Fruit fly (Drosophila melanogaster) whole organism, embryonic: ENCODE measurements around the gene Ada1-2.

Experiments
- ATbp ChIP-seq: fragments of 200-800 bp; sonication (Bioruptor generic); optimal IDR thresholded peaks from 2 replicates; lab custom pipeline; 2017; ENCODE audit warnings: missing biosample characterization, mild to moderate bottlenecking, missing genetic modification characterization, missing genetic modification reagents
- B-H2 ChIP-seq: fragments of 200-800 bp; sonication (Bioruptor generic); optimal IDR thresholded peaks from 2 replicates; lab custom pipeline; 2018; ENCODE audit warnings: missing biosample characterization, mild to moderate bottlenecking, missing genetic modification characterization
- CG10321 ChIP-seq: fragments of 200-800 bp; sonication (Bioruptor generic); IDR thresholded peaks from 2 replicates; pipeline ENCODE4 v1.3.6; 2022; ENCODE audit warnings: missing biosample characterization, missing genetic modification characterization
- CG10366 ChIP-seq: fragments of 200-800 bp; sonication (Bioruptor generic); IDR thresholded peaks from 2 replicates; pipeline ENCODE4 v1.3.6; 2022; ENCODE audit warnings: missing biosample characterization, missing genetic modification characterization
- CG11504 ChIP-seq: fragments of 200-800 bp; sonication (Bioruptor generic); optimal IDR thresholded peaks from 3 replicates; lab custom pipeline; 2019; ENCODE audit warnings: missing biosample characterization, mild to moderate bottlenecking, missing genetic modification characterization, moderate library complexity
- CG12744 ChIP-seq: fragments of 200-800 bp; sonication (Bioruptor generic); optimal IDR thresholded peaks from 2 replicates; lab custom pipeline; 2016; ENCODE audit warnings: missing biosample characterization, missing genetic modification characterization
- CG14667 ChIP-seq: fragments of 200-800 bp; sonication (Bioruptor generic); IDR thresholded peaks from 2 replicates; pipeline ENCODE4 v1.3.6; 2022; ENCODE audit warnings: missing biosample characterization, missing genetic modification characterization
- CG15269 ChIP-seq: fragments of 200-800 bp; sonication (Bioruptor generic); optimal IDR thresholded peaks from 2 replicates; lab custom pipeline; 2018; ENCODE audit warnings: missing biosample characterization, mild to moderate bottlenecking, missing genetic modification characterization, moderate library complexity
- CG17802 ChIP-seq: fragments of 200-800 bp; sonication (Bioruptor generic); optimal IDR thresholded peaks from 2 replicates; lab custom pipeline; 2018; ENCODE audit warnings: missing biosample characterization, mild to moderate bottlenecking, missing genetic modification characterization, moderate library complexity
- CG17829 ChIP-seq: fragments of 200-800 bp; optimal IDR thresholded peaks from 2 replicates; lab custom pipeline; 2019; ENCODE audit warnings: missing biosample characterization, mild to moderate bottlenecking, missing genetic modification characterization, moderate library complexity
- CG2712 ChIP-seq: fragments of 200-800 bp; optimal IDR thresholded peaks from 3 replicates; lab custom pipeline; 2019; ENCODE audit warnings: missing biosample characterization, mild to moderate bottlenecking, missing genetic modification characterization, moderate library complexity
- CG3847 ChIP-seq: fragments of 200-800 bp; sonication (Bioruptor generic); IDR thresholded peaks from 2 replicates; pipeline ENCODE4 v1.3.6; 2022; ENCODE audit warnings: missing biosample characterization, missing genetic modification characterization
- CG43689 ChIP-seq: fragments of 200-800 bp; sonication (Bioruptor generic); IDR thresholded peaks from 2 replicates; pipeline ENCODE4 v1.3.6; 2022; ENCODE audit warnings: missing biosample characterization, missing genetic modification characterization
- CG4424 ChIP-seq: fragments of 200-800 bp; sonication (Bioruptor generic); optimal IDR thresholded peaks from 3 replicates; lab custom pipeline; 2016; ENCODE audit warnings: missing biosample characterization, missing genetic modification characterization
- CG6683 ChIP-seq: fragments of 200-800 bp; sonication (Bioruptor generic); optimal IDR thresholded peaks from 2 replicates; lab custom pipeline; 2017; ENCODE audit warnings: missing biosample characterization, mild to moderate bottlenecking, missing genetic modification characterization, missing genetic modification reagents
- CG7786 ChIP-seq: fragments of 200-800 bp; sonication (Bioruptor generic); optimal IDR thresholded peaks from 2 replicates; lab custom pipeline; 2016; ENCODE audit warnings: missing biosample characterization, missing genetic modification characterization
- CG8281 ChIP-seq: fragments of 200-800 bp; sonication (Bioruptor generic); optimal IDR thresholded peaks from 2 replicates; lab custom pipeline; 2018; ENCODE audit warnings: missing biosample characterization, mild to moderate bottlenecking, missing genetic modification characterization, moderate library complexity
- D19B ChIP-seq: fragments of 200-800 bp; sonication (Bioruptor generic); optimal IDR thresholded peaks from 2 replicates; lab custom pipeline; 2017; ENCODE audit warnings: missing biosample characterization, mild to moderate bottlenecking, missing genetic modification characterization
- Deaf1 ChIP-seq: fragments of 200-800 bp; optimal IDR thresholded peaks from 3 replicates; lab custom pipeline; 2019; ENCODE audit warnings: missing biosample characterization, mild to moderate bottlenecking, missing genetic modification characterization, moderate library complexity
- ERR ChIP-seq: fragments of 200-800 bp; sonication (Bioruptor generic); optimal IDR thresholded peaks from 2 replicates; lab custom pipeline; 2016; ENCODE audit warnings: missing biosample characterization, missing genetic modification characterization
- HmgD ChIP-seq: fragments of 200-800 bp; sonication (Bioruptor generic); optimal IDR thresholded peaks from 3 replicates; lab custom pipeline; 2016; ENCODE audit warnings: missing biosample characterization, missing genetic modification characterization
- Kr ChIP-seq: fragments of 200-800 bp; sonication (Bioruptor generic); optimal IDR thresholded peaks from 2 replicates; lab custom pipeline; 2017; ENCODE audit warnings: missing biosample characterization, mild to moderate bottlenecking, missing genetic modification characterization
- NfI ChIP-seq: fragments of 200-800 bp; sonication (Bioruptor generic); optimal IDR thresholded peaks from 3 replicates; lab custom pipeline; 2018; ENCODE audit warnings: missing biosample characterization, mild to moderate bottlenecking, missing genetic modification characterization, moderate library complexity
- PHDP ChIP-seq: fragments of 200-800 bp; sonication (Bioruptor generic); optimal IDR thresholded peaks from 3 replicates; lab custom pipeline; 2018; ENCODE audit warnings: missing biosample characterization, mild to moderate bottlenecking, missing genetic modification characterization, moderate library complexity
- Sry-δ ChIP-seq: fragments of 200-800 bp; sonication (Bioruptor generic); optimal IDR thresholded peaks from 2 replicates; lab custom pipeline; 2016; ENCODE audit warnings: missing biosample characterization, missing genetic modification characterization
- Ssrp ChIP-seq: fragments of 200-800 bp; sonication (Bioruptor generic); optimal IDR thresholded peaks from 2 replicates; lab custom pipeline; 2018; ENCODE audit warnings: missing biosample characterization, mild to moderate bottlenecking, missing genetic modification characterization, moderate library complexity
- amos ChIP-seq: fragments of 200-800 bp; sonication (Bioruptor generic); IDR thresholded peaks from 2 replicates; pipeline ENCODE4 v1.3.6; 2022; ENCODE audit warnings: missing biosample characterization, missing genetic modification characterization; ENCODE audit not compliant: partially characterized antibody
- br ChIP-seq: fragments of >200 bp; optimal IDR thresholded peaks from 2 replicates; lab custom pipeline; 2017
- cg ChIP-seq: fragments of 200-800 bp; sonication (Bioruptor generic); optimal IDR thresholded peaks from 3 replicates; lab custom pipeline; 2019; ENCODE audit warnings: missing biosample characterization, mild to moderate bottlenecking, missing genetic modification characterization, moderate library complexity
- chif ChIP-seq, 2 experiments: fragments of 200-800 bp; sonication (Bioruptor generic); optimal IDR thresholded peaks; 3 replicates each; lab custom pipeline; 2016; ENCODE audit warnings: missing biosample characterization in 2 of 2, missing genetic modification characterization in 2 of 2
- croc ChIP-seq: fragments of 200-800 bp; sonication (Bioruptor generic); conservative IDR thresholded peaks from 3 replicates; pipeline ENCODE4 v1.3.6; 2022; ENCODE audit warnings: missing biosample characterization, missing genetic modification characterization
- crp ChIP-seq, 2 experiments: fragments of 200-800 bp; sonication (Bioruptor generic); optimal IDR thresholded peaks; 2 replicates in 1 of 2; 3 replicates in 1 of 2; lab custom pipeline; 2017; ENCODE audit warnings: missing biosample characterization in 2 of 2, missing genetic modification characterization in 2 of 2, mild to moderate bottlenecking in 1 of 2, moderate library complexity in 1 of 2
- en ChIP-seq: fragments of 200-800 bp; sonication (Bioruptor generic); optimal IDR thresholded peaks from 2 replicates; lab custom pipeline; 2016; ENCODE audit warnings: missing biosample characterization, missing genetic modification characterization
- fd102C ChIP-seq: fragments of 200-800 bp; sonication (Bioruptor generic); optimal IDR thresholded peaks from 2 replicates; lab custom pipeline; 2018; ENCODE audit warnings: missing biosample characterization, mild to moderate bottlenecking, missing genetic modification characterization, moderate library complexity
- fu2 ChIP-seq: fragments of 200-800 bp; sonication (Bioruptor generic); optimal IDR thresholded peaks from 2 replicates; lab custom pipeline; 2016; ENCODE audit warnings: missing biosample characterization, missing genetic modification characterization
- jing ChIP-seq: fragments of 200-800 bp; sonication (Bioruptor generic); optimal IDR thresholded peaks from 2 replicates; lab custom pipeline; 2018; ENCODE audit warnings: missing biosample characterization, mild to moderate bottlenecking, missing genetic modification characterization
- kay ChIP-seq: fragments of 200-800 bp; sonication (Bioruptor generic); optimal IDR thresholded peaks from 2 replicates; lab custom pipeline; 2016; ENCODE audit warnings: missing biosample characterization, missing genetic modification characterization
- klu ChIP-seq: fragments of 200-800 bp; sonication (Bioruptor generic); IDR thresholded peaks from 2 replicates; pipeline ENCODE4 v1.3.6; 2022; ENCODE audit warnings: missing biosample characterization, missing genetic modification characterization
- lbe ChIP-seq: fragments of 200-800 bp; sonication (Bioruptor generic); optimal IDR thresholded peaks from 2 replicates; lab custom pipeline; 2016; ENCODE audit warnings: missing biosample characterization, mild to moderate bottlenecking, missing genetic modification characterization
- lola ChIP-seq, 3 experiments: fragments of >200 bp in 2 of 3; fragments of 200-800 bp in 1 of 3; sonication (Bioruptor generic) in 1 of 3; optimal IDR thresholded peaks; 2 replicates each; lab custom pipeline; 2017 to 2019; ENCODE audit warnings: missing biosample characterization in 3 of 3, missing genetic modification characterization in 3 of 3, mild to moderate bottlenecking in 1 of 3, moderate library complexity in 1 of 3
- nerfin-2 ChIP-seq: fragments of 200-800 bp; sonication (Bioruptor generic); IDR thresholded peaks from 2 replicates; pipeline ENCODE4 v1.3.6; 2022; ENCODE audit warnings: missing biosample characterization, missing genetic modification characterization; ENCODE audit not compliant: partially characterized antibody
- nmo ChIP-seq: fragments of 200-800 bp; sonication (Bioruptor generic); optimal IDR thresholded peaks from 2 replicates; lab custom pipeline; 2018; ENCODE audit warnings: missing biosample characterization, mild to moderate bottlenecking, missing genetic modification characterization, moderate library complexity
- pnt ChIP-seq: fragments of 200-800 bp; sonication (Bioruptor generic); optimal IDR thresholded peaks from 3 replicates; lab custom pipeline; 2016; ENCODE audit warnings: missing biosample characterization, missing genetic modification characterization
- ranshi ChIP-seq: fragments of 200-800 bp; sonication (Bioruptor generic); IDR thresholded peaks from 2 replicates; pipeline ENCODE4 v1.3.6; 2022; ENCODE audit warnings: missing biosample characterization, missing genetic modification characterization
- salm ChIP-seq: fragments of 200-800 bp; sonication (Bioruptor generic); optimal IDR thresholded peaks from 2 replicates; lab custom pipeline; 2018; ENCODE audit warnings: missing biosample characterization, mild to moderate bottlenecking, missing genetic modification characterization
- scrt ChIP-seq: fragments of 200-800 bp; sonication (Bioruptor generic); optimal IDR thresholded peaks from 2 replicates; lab custom pipeline; 2018; ENCODE audit warnings: missing biosample characterization, mild to moderate bottlenecking, missing genetic modification characterization, moderate library complexity
- slou ChIP-seq: fragments of 200-800 bp; sonication (Bioruptor generic); optimal IDR thresholded peaks from 3 replicates; lab custom pipeline; 2016; ENCODE audit warnings: missing biosample characterization, missing genetic modification characterization
- z ChIP-seq: fragments of 200-800 bp; sonication (Bioruptor generic); IDR thresholded peaks from 3 replicates; pipeline ENCODE4 v1.3.6; 2022; ENCODE audit warnings: missing biosample characterization, missing genetic modification characterization

Ada1-2 gene

dm6 chr2L:12011682-12012655 is 19.3 kb downstream of the Ada1-2 start (continued):
- TF ChIP-seq nerfin-2 (GFP tag; lab: Robert Waterston, UW) (no peak), PHDP (tag; lab: Kevin White, UChicago) (peak; percentile 50), br (lab: Kevin White, UChicago) (no peak), jing (no peak), D19B (peak; percentile 66), CG4424 (GFP tag; lab: Kevin White, UChicago) (peak; percentile 70), HmgD (GFP tag; lab: Kevin White, UChicago) (peak; percentile 54), CG10366 (GFP tag; lab: Robert Waterston, UW) (no peak), crp (GFP tag; optimal IDR thresholded peaks at IDR 0.05; lab: Kevin White, UChicago) (peak in 1 of 2 experiments; percentile 52), CG6683 (GFP tag; lab: Kevin White, UChicago) (peak; percentile 45), NfI (peak; percentile 37), cg (peak; percentile 37), ranshi (GFP tag; lab: Robert Waterston, UW) (no peak), Deaf1 (tag; lab: Kevin White, UChicago) (peak; percentile 74), Kr (GFP tag; lab: Kevin White, UChicago) (peak; percentile 92), chif (GFP tag; optimal IDR thresholded peaks at IDR 0.05; lab: Kevin White, UChicago) (peak; percentile 49 to 61), fd102C (peak; percentile 34), ERR (GFP tag; lab: Kevin White, UChicago) (peak; percentile 87), nmo (GFP tag; lab: Kevin White, UChicago) (peak; percentile 86), CG15269 (tag; lab: Kevin White, UChicago) (peak; percentile 62), fu2 (peak; percentile 58), CG43689 (GFP tag; lab: Robert Waterston, UW) (no peak), CG3847 (GFP tag; lab: Robert Waterston, UW) (no peak), en (GFP tag; lab: Kevin White, UChicago) (peak; percentile 38), CG2712 (tag; lab: Kevin White, UChicago) (peak; percentile 80), CG14667 (GFP tag; lab: Robert Waterston, UW) (no peak), CG11504 (tag; lab: Kevin White, UChicago) (peak; percentile 80), CG8281 (peak; percentile 26), CG17802 (no peak), lola (GFP tag; optimal IDR thresholded peaks at IDR 0.05; lab: Kevin White, UChicago) (no peak), Ssrp (tag; lab: Kevin White, UChicago) (no peak), amos (GFP tag; lab: Robert Waterston, UW) (no peak), Sry-δ (GFP tag; lab: Kevin White, UChicago) (peak; percentile 49), slou (GFP tag; lab: Kevin White, UChicago) (peak; percentile 13), ATbp (GFP tag; lab: Kevin White, UChicago) (peak; percentile 66), lbe (GFP tag; lab: Kevin White, UChicago) (peak; percentile 54), CG10321 (GFP tag; lab: Robert Waterston, UW) (no peak), salm (tag; lab: Kevin White, UChicago) (peak; percentile 82), CG17829 (tag; lab: Kevin White, UChicago) (peak; percentile 98), klu (GFP tag; lab: Robert Waterston, UW) (no peak), pnt (GFP tag; lab: Kevin White, UChicago) (peak; percentile 71), kay (GFP tag; lab: Kevin White, UChicago) (peak; percentile 20), z (GFP tag; lab: Robert Waterston, UW) (no peak), B-H2 (GFP tag; lab: Kevin White, UChicago) (peak; percentile 74), croc (GFP tag; lab: Robert Waterston, UW) (no peak), CG7786 (GFP tag; lab: Kevin White, UChicago) (peak; percentile 75), CG12744 (GFP tag; lab: Kevin White, UChicago) (peak; percentile 63), scrt (no peak)
